Fruit fly (Drosophila melanogaster): ENCODE results near the gene CG34273.
A peak's percentile ranks its signal among the peaks of the same experiment; 100 is the strongest.

The CG34273 gene

DNA sequence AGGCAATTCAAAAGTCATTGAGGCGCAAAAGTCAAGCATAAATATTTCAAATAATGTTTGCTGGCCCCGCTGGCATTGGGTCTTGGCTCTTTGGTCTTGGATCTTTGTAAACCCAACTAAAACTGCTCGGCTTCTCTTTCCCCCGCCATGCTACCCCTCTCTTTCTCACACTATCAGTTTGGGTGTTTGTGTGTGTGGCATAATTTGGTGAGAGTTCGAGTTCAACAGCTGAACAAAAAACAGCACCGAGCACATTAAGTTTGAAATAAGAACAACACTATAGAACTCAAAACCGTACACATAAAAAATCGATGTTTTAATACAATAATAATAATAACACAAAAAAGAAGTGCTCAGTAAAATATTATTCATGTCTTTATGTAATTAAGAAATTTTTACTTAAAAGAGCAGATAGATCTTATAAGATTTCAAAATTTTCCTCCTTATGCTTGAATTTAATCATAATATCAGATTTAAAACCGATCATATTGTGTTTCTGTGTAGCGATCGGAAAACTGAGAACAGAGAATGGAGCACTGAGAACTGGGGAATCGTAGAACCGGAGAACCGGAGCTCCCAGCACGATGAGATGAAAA lies 38.3 kb upstream of the CG34273 start (continued):
- TF ChIP-seq NFAT (GFP tag; IDR thresholded peaks at IDR 0.05) (no peak), Oli (tag; optimal IDR thresholded peaks at IDR 0.05) (peak; percentile 81), Abd-B (GFP tag; optimal IDR thresholded peaks at IDR 0.05) (peak; percentile 75), vnd (GFP tag; IDR thresholded peaks at IDR 0.05; ENCODE audit: partially characterized antibody) (no peak), Gsc (GFP tag; IDR thresholded peaks at IDR 0.05) (no peak; the same call in 1 of the 2 replicates), dysf (GFP tag; IDR thresholded peaks at IDR 0.05) (peak; percentile 84), Fer2 (tag; optimal IDR thresholded peaks at IDR 0.05) (peak; percentile 41), Bteb2 (GFP tag; optimal IDR thresholded peaks at IDR 0.05) (peak; percentile 44), cg (GFP tag; optimal IDR thresholded peaks at IDR 0.05) (no peak), CG15479 (GFP tag; optimal IDR thresholded peaks at IDR 0.05) (no peak), trem (tag; optimal IDR thresholded peaks at IDR 0.05) (peak; percentile 89), Hr51 (GFP tag; optimal IDR thresholded peaks at IDR 0.05) (peak; percentile 16 to 88), ATbp (GFP tag; optimal IDR thresholded peaks at IDR 0.05) (peak; percentile 45), eyg (GFP tag; optimal IDR thresholded peaks at IDR 0.05) (no peak), stc (GFP tag; IDR thresholded peaks at IDR 0.05) (peak; percentile 79), Hand (GFP tag; optimal IDR thresholded peaks at IDR 0.05) (no peak), Blimp-1 (GFP tag; optimal IDR thresholded peaks at IDR 0.05) (peak; percentile 88), CG8290 (GFP tag; optimal IDR thresholded peaks at IDR 0.05) (peak; percentile 76), CG8290 (tag; optimal IDR thresholded peaks at IDR 0.05) (peak in 1 of 2 experiments; percentile 21), Stat92E (GFP tag; optimal IDR thresholded peaks at IDR 0.05) (no peak), run (tag; optimal IDR thresholded peaks at IDR 0.05) (peak; percentile 60), CG2129 (GFP tag; IDR thresholded peaks at IDR 0.05; ENCODE audit: partially characterized antibody) (no peak), CG4617 (GFP tag; optimal IDR thresholded peaks at IDR 0.05; ENCODE audit: borderline replicate concordance) (peak; percentile 44), chn (GFP tag; optimal IDR thresholded peaks at IDR 0.05) (peak; percentile 44), ato (GFP tag; IDR thresholded peaks at IDR 0.05; ENCODE audit: partially characterized antibody) (no peak), CG2116 (GFP tag; optimal IDR thresholded peaks at IDR 0.05) (peak; percentile 34), CG6791 (GFP tag; IDR thresholded peaks at IDR 0.05; ENCODE audit: partially characterized antibody) (no peak), ara (GFP tag; IDR thresholded peaks at IDR 0.05) (peak; percentile 71), nom (GFP tag; optimal IDR thresholded peaks at IDR 0.05) (no peak), CG31365 (tag; optimal IDR thresholded peaks at IDR 0.05) (no peak), CG15514 (GFP tag; optimal IDR thresholded peaks at IDR 0.05) (peak; percentile 41), CG5953 (GFP tag; IDR thresholded peaks at IDR 0.05) (no peak), fru (optimal IDR thresholded peaks at IDR 0.05) (no peak), Rfx (GFP tag; IDR thresholded peaks at IDR 0.05) (peak; percentile 79), nmo (GFP tag; optimal IDR thresholded peaks at IDR 0.05) (peak; percentile 90), dati (GFP tag; IDR thresholded peaks at IDR 0.05) (no peak), wek (GFP tag; optimal IDR thresholded peaks at IDR 0.05) (no peak), CG10431 (GFP tag; optimal IDR thresholded peaks at IDR 0.05) (no peak), lilli (GFP tag; optimal IDR thresholded peaks at IDR 0.05) (peak; percentile 65), CG6765 (GFP tag; optimal IDR thresholded peaks at IDR 0.05) (peak; percentile 47), CG13624 (GFP tag; optimal IDR thresholded peaks at IDR 0.05) (no peak), CG4707 (GFP tag; optimal IDR thresholded peaks at IDR 0.05) (peak; percentile 14), CG1024 (GFP tag; IDR thresholded peaks at IDR 0.05) (no peak), trh (GFP tag; optimal IDR thresholded peaks at IDR 0.05) (peak; percentile 37), pnt (GFP tag; optimal IDR thresholded peaks at IDR 0.05) (peak; percentile 9), hbn (GFP tag; IDR thresholded peaks at IDR 0.05; ENCODE audit: partially characterized antibody) (no peak), aop (GFP tag; IDR thresholded peaks at IDR 0.05) (no peak), Poxn (GFP tag; IDR thresholded peaks at IDR 0.05) (no peak), sna (GFP tag; IDR thresholded peaks at IDR 0.05; ENCODE audit: partially characterized antibody) (no peak)
